Fruit fly (Drosophila melanogaster) whole organism, embryonic: ENCODE measurements around the gene DEF8.

Experiments used
- Aef1 ChIP-seq: fragments of 200-800 bp; sonication (Bioruptor generic); IDR thresholded peaks from 3 replicates; pipeline ENCODE4 v1.3.6; 2022; ENCODE audit warnings: missing biosample characterization, missing genetic modification characterization
- CG10959 ChIP-seq: fragments of 200-800 bp; sonication (Bioruptor generic); IDR thresholded peaks from 2 replicates; pipeline ENCODE4 v1.3.6; 2022; ENCODE audit warnings: missing biosample characterization, missing genetic modification characterization
- CG11093 ChIP-seq: fragments of 200-800 bp; sonication (Bioruptor generic); IDR thresholded peaks from 3 replicates; pipeline ENCODE4 v1.3.6; 2022; ENCODE audit warnings: missing biosample characterization, missing genetic modification characterization
- CG12155 ChIP-seq: fragments of 200-800 bp; sonication (Bioruptor generic); optimal IDR thresholded peaks from 3 replicates; lab custom pipeline; 2016; ENCODE audit warnings: missing biosample characterization, missing genetic modification characterization
- CG12299 ChIP-seq: fragments of 200-800 bp; sonication (Bioruptor generic); optimal IDR thresholded peaks from 2 replicates; lab custom pipeline; 2018; ENCODE audit warnings: missing biosample characterization, mild to moderate bottlenecking, missing genetic modification characterization
- CG12659 ChIP-seq: fragments of 200-800 bp; sonication (Bioruptor generic); optimal IDR thresholded peaks from 3 replicates; lab custom pipeline; 2017; ENCODE audit warnings: mild to moderate bottlenecking, missing biosample characterization, missing genetic modification reagents, missing genetic modification characterization
- CG14050 ChIP-seq: fragments of 200-800 bp; sonication (Bioruptor generic); IDR thresholded peaks from 3 replicates; pipeline ENCODE4 v1.3.6; 2022; ENCODE audit warnings: missing biosample characterization, missing genetic modification characterization
- CG1529 ChIP-seq: fragments of 200-800 bp; sonication (Bioruptor generic); optimal IDR thresholded peaks from 3 replicates; lab custom pipeline; 2018; ENCODE audit warnings: missing biosample characterization, missing genetic modification characterization
- CG17328 ChIP-seq: fragments of 200-800 bp; sonication (Bioruptor generic); IDR thresholded peaks from 2 replicates; pipeline ENCODE4 v1.3.6; 2022; ENCODE audit warnings: missing biosample characterization, missing genetic modification characterization
- CG17361 ChIP-seq: fragments of 200-800 bp; sonication (Bioruptor generic); IDR thresholded peaks from 3 replicates; pipeline ENCODE4 v1.3.6; 2022; ENCODE audit warnings: missing biosample characterization, missing genetic modification characterization
- CG30431 ChIP-seq: fragments of 200-800 bp; sonication (Bioruptor generic); optimal IDR thresholded peaks from 2 replicates; lab custom pipeline; 2017; ENCODE audit warnings: missing biosample characterization, missing genetic modification characterization
- CG34224 ChIP-seq: fragments of 200-800 bp; sonication (Bioruptor generic); IDR thresholded peaks from 3 replicates; pipeline ENCODE4 v1.3.6; 2022; ENCODE audit warnings: missing biosample characterization, missing genetic modification characterization; ENCODE audit not compliant: partially characterized antibody
- CG34376 ChIP-seq: fragments of 200-800 bp; sonication (Bioruptor generic); optimal IDR thresholded peaks from 2 replicates; lab custom pipeline; 2018; ENCODE audit warnings: missing biosample characterization, mild to moderate bottlenecking, missing genetic modification characterization
- CG3726 ChIP-seq: fragments of 200-800 bp; sonication (Bioruptor generic); IDR thresholded peaks from 3 replicates; pipeline ENCODE4, ENCODE4 v1.3.6; 2022; ENCODE audit warnings: missing biosample characterization, missing genetic modification characterization
- CG4854 ChIP-seq: fragments of 200-800 bp; sonication (Bioruptor generic); optimal IDR thresholded peaks from 2 replicates; lab custom pipeline; 2016; ENCODE audit warnings: missing biosample characterization, missing genetic modification characterization, inconsistent platforms
- CG5180 ChIP-seq: fragments of 200-800 bp; sonication (Bioruptor generic); optimal IDR thresholded peaks from 3 replicates; lab custom pipeline; 2017; ENCODE audit warnings: missing biosample characterization, missing genetic modification characterization, mild to moderate bottlenecking, moderate library complexity, missing genetic modification reagents
- CG6689 ChIP-seq: fragments of 200-800 bp; sonication (Bioruptor generic); IDR thresholded peaks from 2 replicates; pipeline ENCODE4 v1.3.6; 2022; ENCODE audit warnings: missing biosample characterization, missing genetic modification characterization
- CG7786 ChIP-seq: fragments of 200-800 bp; sonication (Bioruptor generic); optimal IDR thresholded peaks from 2 replicates; lab custom pipeline; 2016; ENCODE audit warnings: missing biosample characterization, missing genetic modification characterization
- CG7839 ChIP-seq: fragments of 200-800 bp; sonication (Bioruptor generic); optimal IDR thresholded peaks from 3 replicates; lab custom pipeline; 2018; ENCODE audit warnings: missing biosample characterization, mild to moderate bottlenecking, missing genetic modification characterization, moderate library complexity
- CG8944 ChIP-seq: fragments of 200-800 bp; sonication (Bioruptor generic); optimal IDR thresholded peaks from 3 replicates; lab custom pipeline; 2016; ENCODE audit warnings: missing biosample characterization, missing genetic modification characterization
- Dbx ChIP-seq: fragments of 200-800 bp; sonication (Bioruptor generic); IDR thresholded peaks from 3 replicates; pipeline ENCODE4 v1.3.6; 2022; ENCODE audit warnings: missing biosample characterization, missing genetic modification characterization
- Dek ChIP-seq: fragments of 200-800 bp; sonication (Bioruptor generic); optimal IDR thresholded peaks from 3 replicates; lab custom pipeline; 2019; ENCODE audit warnings: missing biosample characterization, mild to moderate bottlenecking, missing genetic modification characterization, moderate library complexity
- HLH54F ChIP-seq: fragments of 200-800 bp; sonication (Bioruptor generic); optimal IDR thresholded peaks from 3 replicates; lab custom pipeline; 2016; ENCODE audit warnings: missing biosample characterization, missing genetic modification characterization
- Hr78 ChIP-seq, 2 experiments: fragments of 200-800 bp in 1 of 2; fragments of >200 bp in 1 of 2; sonication (Bioruptor generic) in 1 of 2; optimal IDR thresholded peaks; 2 replicates each; lab custom pipeline; 2017 to 2019; ENCODE audit warnings: missing biosample characterization in 2 of 2, missing genetic modification characterization in 2 of 2, mild to moderate bottlenecking in 1 of 2, moderate library complexity in 1 of 2
- Lpt ChIP-seq: fragments of >200 bp; optimal IDR thresholded peaks from 2 replicates; lab custom pipeline; 2018; ENCODE audit warnings: missing biosample characterization, missing genetic modification characterization
- NC2β ChIP-seq: fragments of 200-800 bp; sonication (Bioruptor generic); optimal IDR thresholded peaks from 2 replicates; lab custom pipeline; 2016; ENCODE audit warnings: missing biosample characterization, missing genetic modification characterization
- Neu2 ChIP-seq: fragments of 200-800 bp; sonication (Bioruptor generic); optimal IDR thresholded peaks from 3 replicates; lab custom pipeline; 2016; ENCODE audit warnings: missing biosample characterization, missing genetic modification characterization, borderline replicate concordance
- Opbp ChIP-seq: fragments of 200-800 bp; sonication (Bioruptor generic); IDR thresholded peaks from 3 replicates; pipeline ENCODE4 v1.3.6; 2022; ENCODE audit warnings: missing biosample characterization, missing genetic modification characterization; ENCODE audit not compliant: partially characterized antibody
- PHDP ChIP-seq: fragments of 200-800 bp; sonication (Bioruptor generic); optimal IDR thresholded peaks from 3 replicates; lab custom pipeline; 2018; ENCODE audit warnings: missing biosample characterization, mild to moderate bottlenecking, missing genetic modification characterization, moderate library complexity
- Sin3A ChIP-seq: fragments of >200 bp; optimal IDR thresholded peaks from 2 replicates; lab custom pipeline; 2018
- YL-1 ChIP-seq: fragments of 200-800 bp; sonication (Bioruptor generic); optimal IDR thresholded peaks from 3 replicates; lab custom pipeline; 2017; ENCODE audit warnings: missing biosample characterization, mild to moderate bottlenecking, missing genetic modification characterization
- ab ChIP-seq: fragments of 200-800 bp; sonication (Bioruptor generic); optimal IDR thresholded peaks from 2 replicates; lab custom pipeline; 2016; ENCODE audit warnings: missing biosample characterization, missing genetic modification characterization
- aop ChIP-seq: fragments of 200-800 bp; sonication (Bioruptor generic); IDR thresholded peaks from 2 replicates; pipeline ENCODE4 v1.3.6; 2022; ENCODE audit warnings: missing biosample characterization, missing genetic modification characterization
- chinmo ChIP-seq: fragments of 200-800 bp; sonication (Bioruptor generic); IDR thresholded peaks from 4 replicates; pipeline ENCODE4 v1.3.6; 2022; ENCODE audit warnings: missing biosample characterization, missing genetic modification characterization; ENCODE audit not compliant: partially characterized antibody
- crc ChIP-seq: fragments of 200-800 bp; sonication (Bioruptor generic); optimal IDR thresholded peaks from 2 replicates; lab custom pipeline; 2016; ENCODE audit warnings: missing biosample characterization, missing genetic modification characterization
- dmrt99B ChIP-seq: fragments of 200-800 bp; sonication (Bioruptor generic); optimal IDR thresholded peaks from 2 replicates; lab custom pipeline; 2018; ENCODE audit warnings: missing biosample characterization, mild to moderate bottlenecking, missing genetic modification characterization, moderate library complexity
- dpn ChIP-seq, 2 experiments: fragments of 200-800 bp; sonication (Bioruptor generic); optimal IDR thresholded peaks; 3 replicates each; lab custom pipeline; 2016; ENCODE audit warnings: missing biosample characterization in 2 of 2, missing genetic modification characterization in 2 of 2
- fd64A ChIP-seq: fragments of 200-800 bp; sonication (Bioruptor generic); optimal IDR thresholded peaks from 3 replicates; lab custom pipeline; 2018; ENCODE audit warnings: missing biosample characterization, mild to moderate bottlenecking, missing genetic modification characterization
- gce ChIP-seq: fragments of 200-800 bp; sonication (Bioruptor generic); IDR thresholded peaks from 3 replicates; pipeline ENCODE4 v1.3.6; 2022; ENCODE audit warnings: missing biosample characterization, missing genetic modification characterization
- gt ChIP-seq: fragments of 200-800 bp; sonication (Bioruptor generic); IDR thresholded peaks from 2 replicates; pipeline ENCODE4 v1.3.6; 2022; ENCODE audit warnings: missing biosample characterization, missing genetic modification characterization
- her ChIP-seq: fragments of 200-800 bp; sonication (Bioruptor generic); optimal IDR thresholded peaks from 2 replicates; lab custom pipeline; 2016; ENCODE audit warnings: missing biosample characterization, missing genetic modification characterization
- peb ChIP-seq: fragments of 200-800 bp; sonication (Bioruptor generic); IDR thresholded peaks from 2 replicates; pipeline ENCODE4 v1.3.6; 2022; ENCODE audit warnings: missing biosample characterization, missing genetic modification characterization
- sc ChIP-seq, 3 experiments: fragments of >200 bp in 2 of 3; fragments of 200-800 bp in 1 of 3; sonication (Bioruptor generic) in 1 of 3; optimal IDR thresholded peaks; 2 replicates in 2 of 3; 3 replicates in 1 of 3; lab custom pipeline; 2017; ENCODE audit warnings: mild to moderate bottlenecking in 1 of 3, missing biosample characterization in 1 of 3, missing genetic modification characterization in 1 of 3, missing genetic modification reagents in 1 of 3
- sima ChIP-seq: fragments of 200-800 bp; sonication (Bioruptor generic); optimal IDR thresholded peaks from 2 replicates; lab custom pipeline; 2016; ENCODE audit warnings: missing biosample characterization, missing genetic modification characterization
- ssp ChIP-seq: fragments of 200-800 bp; sonication (Bioruptor generic); IDR thresholded peaks from 2 replicates; pipeline ENCODE4 v1.3.6; 2022; ENCODE audit warnings: missing biosample characterization, missing genetic modification characterization
- tna ChIP-seq: fragments of 200-800 bp; sonication (Bioruptor generic); IDR thresholded peaks from 2 replicates; pipeline ENCODE4 v1.3.6; 2022; ENCODE audit warnings: missing biosample characterization, missing genetic modification characterization; ENCODE audit not compliant: partially characterized antibody
- unc-4 ChIP-seq: fragments of 200-800 bp; sonication (Bioruptor generic); IDR thresholded peaks from 2 replicates; pipeline ENCODE4 v1.3.6; 2022; ENCODE audit warnings: missing biosample characterization, missing genetic modification characterization; ENCODE audit not compliant: partially characterized antibody
- wek ChIP-seq: fragments of 200-800 bp; sonication (Bioruptor generic); optimal IDR thresholded peaks from 3 replicates; lab custom pipeline; 2018; ENCODE audit warnings: missing biosample characterization, mild to moderate bottlenecking, missing genetic modification characterization, moderate library complexity

DEF8 gene

DNA sequence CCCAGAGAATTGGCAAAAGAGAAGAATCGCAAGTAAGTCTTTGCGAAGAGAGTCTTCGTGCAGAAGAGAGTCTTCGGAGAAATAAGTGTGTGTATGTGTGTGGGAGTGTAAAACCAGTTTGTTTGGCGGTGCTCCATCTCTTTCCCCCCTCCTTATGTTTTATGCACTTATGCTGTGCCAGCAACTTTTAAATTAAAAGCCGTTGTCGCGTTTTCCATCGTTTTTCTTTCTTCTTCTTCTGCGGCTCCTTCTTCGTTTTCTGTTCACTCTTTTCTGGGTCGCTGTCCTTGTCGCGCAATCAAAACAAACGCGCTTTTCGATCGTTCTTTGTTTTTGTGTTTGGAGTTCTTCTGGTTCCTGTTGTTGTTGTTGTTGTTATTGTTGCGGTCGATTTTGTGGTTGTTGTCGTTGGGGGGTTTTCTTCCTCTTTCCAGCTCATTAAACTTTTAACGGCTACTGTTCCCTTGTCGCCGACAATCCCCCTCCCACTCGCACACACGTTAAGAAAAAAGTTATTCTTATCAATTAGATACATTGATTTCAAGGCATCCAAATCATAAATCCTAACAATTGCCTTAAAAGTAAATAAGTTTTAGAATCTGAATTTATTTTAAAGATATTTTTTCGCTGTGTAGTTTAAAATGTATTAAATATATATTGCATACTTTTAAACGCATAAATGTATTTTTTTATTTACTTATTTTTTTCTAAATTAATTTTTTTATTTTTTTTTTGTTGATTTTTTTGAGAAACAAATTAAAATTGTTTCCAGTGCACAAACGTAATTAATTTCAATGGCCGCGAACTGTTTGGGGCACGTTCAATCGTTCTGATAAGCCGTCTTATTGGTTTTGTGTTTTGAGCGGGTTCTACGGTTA lies 20.6 kb upstream of the DEF8 start (continued):
- TF ChIP-seq PHDP (tag; lab: Kevin White, UChicago), result peak; percentile 93
- no peak for TF ChIP-seq Opbp (GFP tag; lab: Robert Waterston, UW)
- TF ChIP-seq CG30431, result peak; percentile 38
- no peak for TF ChIP-seq CG11093
- peak; percentile 11 for TF ChIP-seq CG1529 (GFP tag; lab: Kevin White, UChicago)
- TF ChIP-seq aop (GFP tag; lab: Robert Waterston, UW), result no peak
- TF ChIP-seq Lpt (GFP tag; lab: Kevin White, UChicago), result no peak
- TF ChIP-seq CG7839 (tag; lab: Kevin White, UChicago), result peak; percentile 94
- no peak for TF ChIP-seq fd64A (GFP tag; lab: Kevin White, UChicago)
- peak; percentile 63; the same call in 1 of the 3 replicates for TF ChIP-seq CG3726 (GFP tag; lab: Robert Waterston, UW)
- TF ChIP-seq unc-4, result no peak
- TF ChIP-seq CG12299 (tag; lab: Kevin White, UChicago), result peak; percentile 52
- TF ChIP-seq sima, result no peak
- TF ChIP-seq Aef1 (GFP tag; lab: Robert Waterston, UW), result peak; percentile 55
- peak; percentile 89 for TF ChIP-seq dmrt99B
- peak; percentile 88; the same call in 1 of the 2 replicates for TF ChIP-seq ssp
- TF ChIP-seq CG8944, result peak; percentile 11
- no peak for TF ChIP-seq tna
- TF ChIP-seq sc (optimal IDR thresholded peaks at IDR 0.05; lab: Kevin White, UChicago), result no peak
- TF ChIP-seq sc (GFP tag; optimal IDR thresholded peaks at IDR 0.05; lab: Kevin White, UChicago), result peak; percentile 78
- TF ChIP-seq gt (GFP tag; lab: Robert Waterston, UW), result no peak
- peak; percentile 98 for TF ChIP-seq CG17361 (GFP tag; lab: Robert Waterston, UW)
- peak; percentile 66 for TF ChIP-seq Dek (tag; lab: Kevin White, UChicago)
- TF ChIP-seq CG7786 (GFP tag; lab: Kevin White, UChicago), result no peak
- TF ChIP-seq NC2β (GFP tag; lab: Kevin White, UChicago), result no peak
- peak; percentile 33 for TF ChIP-seq CG5180 (GFP tag; lab: Kevin White, UChicago)
- TF ChIP-seq HLH54F (GFP tag; lab: Kevin White, UChicago), result no peak
- TF ChIP-seq dpn (GFP tag; optimal IDR thresholded peaks at IDR 0.05; lab: Kevin White, UChicago), result peak in 1 of 2 experiments; percentile 68
- TF ChIP-seq Hr78 (GFP tag; optimal IDR thresholded peaks at IDR 0.05; lab: Kevin White, UChicago), result peak in 1 of 2 experiments; percentile 77
- TF ChIP-seq gce, result peak; percentile 69; the same call in 2 of the 3 replicates
- TF ChIP-seq CG14050 (GFP tag; lab: Robert Waterston, UW), result 0 out of 3 replicates have a peak, but pooled peaks have one; percentile 23
- no peak for TF ChIP-seq Neu2 (GFP tag; lab: Kevin White, UChicago)
- peak; percentile 44 for TF ChIP-seq CG12155
- TF ChIP-seq CG12659 (GFP tag; lab: Kevin White, UChicago), result peak; percentile 86
- TF ChIP-seq CG17328 (GFP tag; lab: Robert Waterston, UW), result peak; percentile 73
- TF ChIP-seq CG34224 (GFP tag; lab: Robert Waterston, UW), result no peak
- TF ChIP-seq peb (GFP tag; lab: Robert Waterston, UW), result peak; percentile 34; the same call in 1 of the 2 replicates
- 0 out of 3 replicates have a peak, but pooled peaks have one; percentile 16 for TF ChIP-seq Dbx (GFP tag; lab: Robert Waterston, UW)
- TF ChIP-seq YL-1, result no peak
- no peak for TF ChIP-seq CG10959
- TF ChIP-seq crc (GFP tag; lab: Kevin White, UChicago), result no peak
- no peak for TF ChIP-seq wek (GFP tag; lab: Kevin White, UChicago)
- TF ChIP-seq CG4854 (GFP tag; lab: Kevin White, UChicago), result no peak
- TF ChIP-seq Sin3A (lab: Kevin White, UChicago), result no peak
- TF ChIP-seq her (GFP tag; lab: Kevin White, UChicago), result no peak
- peak; percentile 96; the same call in 3 of the 4 replicates for TF ChIP-seq chinmo (GFP tag; lab: Robert Waterston, UW)
- TF ChIP-seq CG34376 (GFP tag; lab: Kevin White, UChicago), result no peak
- TF ChIP-seq ab (GFP tag; lab: Kevin White, UChicago), result no peak
- TF ChIP-seq CG6689 (GFP tag; lab: Robert Waterston, UW), result peak; percentile 85
